Worm (Caenorhabditis elegans): ENCODE data around the gene F46E10.3.
A peak's percentile ranks its signal among the peaks of the same experiment; 100 is the strongest.

Gene F46E10.3

ce11 chrV:6554308-6554707, 36.2 kb downstream of the F46E10.3 start, which contains the start of gene K04A8.19:
Gene K04A8.19, minus strand, starts transcription at chrV:6554408.
- no peak for TF ChIP-seq klf-2 (GFP tag; conservative IDR thresholded peaks at IDR 0.05)
- TF ChIP-seq ref-1 (GFP tag; conservative IDR thresholded peaks at IDR 0.05): no peak
- no peak for TF ChIP-seq T22C8.4 (GFP tag; IDR thresholded peaks at IDR 0.05)
- no peak for TF ChIP-seq ztf-23 (GFP tag; IDR thresholded peaks at IDR 0.05)
- no peak for TF ChIP-seq tab-1 (GFP tag; IDR thresholded peaks at IDR 0.05)
- TF ChIP-seq ztf-29 (GFP tag; IDR thresholded peaks at IDR 0.05): no peak
- no peak for TF ChIP-seq cog-1 (tag; optimal IDR thresholded peaks at IDR 0.05)

ce11 chrV:6557035-6557434, 38.9 kb downstream of the F46E10.3 start, which contains the start of gene spp-27:
Gene spp-27, minus strand, starts transcription at chrV:6557135.
- TF ChIP-seq ref-1 (GFP tag; conservative IDR thresholded peaks at IDR 0.05) (no peak), T22C8.4 (GFP tag; IDR thresholded peaks at IDR 0.05) (no peak), ztf-23 (GFP tag; IDR thresholded peaks at IDR 0.05) (no peak), med-1 (GFP tag; optimal IDR thresholded peaks at IDR 0.05; ENCODE audit: insufficient read depth) (no peak), cog-1 (tag; optimal IDR thresholded peaks at IDR 0.05) (no peak), ztf-29 (GFP tag; IDR thresholded peaks at IDR 0.05) (no peak), tab-1 (GFP tag; IDR thresholded peaks at IDR 0.05) (no peak), klf-2 (GFP tag; conservative IDR thresholded peaks at IDR 0.05) (no peak), flt-1 (GFP tag; IDR thresholded peaks at IDR 0.05) (no peak)

- TF ChIP-seq med-1 (GFP tag; optimal IDR thresholded peaks at IDR 0.05; ENCODE audit: insufficient read depth) (no peak), ref-1 (GFP tag; conservative IDR thresholded peaks at IDR 0.05) (no peak), flt-1 (GFP tag; IDR thresholded peaks at IDR 0.05) (no peak), T22C8.4 (GFP tag; IDR thresholded peaks at IDR 0.05) (no peak), ztf-29 (GFP tag; IDR thresholded peaks at IDR 0.05) (no peak), cog-1 (tag; optimal IDR thresholded peaks at IDR 0.05) (no peak), ztf-23 (GFP tag; IDR thresholded peaks at IDR 0.05) (no peak), klf-2 (GFP tag; conservative IDR thresholded peaks at IDR 0.05) (no peak), tab-1 (GFP tag; IDR thresholded peaks at IDR 0.05) (no peak)
Observed at ce11 chrV:6558103-6558502, 40.0 kb downstream of the F46E10.3 start, which contains the start of gene spp-20. Gene spp-20, minus strand, starts transcription at chrV:6558203.

- TF ChIP-seq T22C8.4 (GFP tag; IDR thresholded peaks at IDR 0.05) (no peak), cog-1 (tag; optimal IDR thresholded peaks at IDR 0.05) (no peak), ref-1 (GFP tag; conservative IDR thresholded peaks at IDR 0.05) (no peak), med-1 (GFP tag; optimal IDR thresholded peaks at IDR 0.05; ENCODE audit: insufficient read depth) (no peak), klf-2 (GFP tag; conservative IDR thresholded peaks at IDR 0.05) (no peak), ztf-29 (GFP tag; IDR thresholded peaks at IDR 0.05) (no peak), ztf-23 (GFP tag; IDR thresholded peaks at IDR 0.05) (no peak), flt-1 (GFP tag; IDR thresholded peaks at IDR 0.05) (no peak), tab-1 (GFP tag; IDR thresholded peaks at IDR 0.05) (no peak)
Observed at ce11 chrV:6559105-6559504, 41.0 kb downstream of the F46E10.3 start, which contains the start of gene spp-26. Gene spp-26, minus strand, starts transcription at chrV:6559205.

- TF ChIP-seq ztf-29 (GFP tag; IDR thresholded peaks at IDR 0.05) (0 out of 2 replicates have a peak, but pooled peaks have one; percentile 12), flt-1 (GFP tag; IDR thresholded peaks at IDR 0.05) (no peak), ztf-23 (GFP tag; IDR thresholded peaks at IDR 0.05) (no peak), ref-1 (GFP tag; conservative IDR thresholded peaks at IDR 0.05) (no peak), tab-1 (GFP tag; IDR thresholded peaks at IDR 0.05) (no peak), cog-1 (tag; optimal IDR thresholded peaks at IDR 0.05) (no peak), klf-2 (GFP tag; conservative IDR thresholded peaks at IDR 0.05) (no peak), T22C8.4 (GFP tag; IDR thresholded peaks at IDR 0.05) (no peak), med-1 (GFP tag; optimal IDR thresholded peaks at IDR 0.05; ENCODE audit: insufficient read depth) (no peak)
Observed at ce11 chrV:6559585-6559984, 41.5 kb downstream of the F46E10.3 start.

ce11 chrV:6561592-6561991, 43.5 kb downstream of the F46E10.3 start, which contains the start of gene spp-19:
Gene spp-19, minus strand, starts transcription at chrV:6561692.
- TF ChIP-seq T22C8.4 (GFP tag; IDR thresholded peaks at IDR 0.05) (no peak), flt-1 (GFP tag; IDR thresholded peaks at IDR 0.05) (no peak), med-1 (GFP tag; optimal IDR thresholded peaks at IDR 0.05; ENCODE audit: insufficient read depth) (no peak), klf-2 (GFP tag; conservative IDR thresholded peaks at IDR 0.05) (no peak), ztf-29 (GFP tag; IDR thresholded peaks at IDR 0.05) (no peak), tab-1 (GFP tag; IDR thresholded peaks at IDR 0.05) (no peak), ref-1 (GFP tag; conservative IDR thresholded peaks at IDR 0.05) (no peak), cog-1 (tag; optimal IDR thresholded peaks at IDR 0.05) (no peak), ztf-23 (GFP tag; IDR thresholded peaks at IDR 0.05) (no peak)

- no peak for TF ChIP-seq cog-1 (tag; optimal IDR thresholded peaks at IDR 0.05)
- no peak for TF ChIP-seq ztf-29 (GFP tag; IDR thresholded peaks at IDR 0.05)
- no peak for TF ChIP-seq ref-1 (GFP tag; conservative IDR thresholded peaks at IDR 0.05)
- TF ChIP-seq flt-1 (GFP tag; IDR thresholded peaks at IDR 0.05): no peak
- no peak for TF ChIP-seq ztf-23 (GFP tag; IDR thresholded peaks at IDR 0.05)
- no peak for TF ChIP-seq tab-1 (GFP tag; IDR thresholded peaks at IDR 0.05)
- TF ChIP-seq med-1 (GFP tag; optimal IDR thresholded peaks at IDR 0.05; ENCODE audit: insufficient read depth): no peak
- TF ChIP-seq klf-2 (GFP tag; conservative IDR thresholded peaks at IDR 0.05): no peak
- TF ChIP-seq T22C8.4 (GFP tag; IDR thresholded peaks at IDR 0.05): no peak
Observed at ce11 chrV:6565851-6566386, 47.8 kb downstream of the F46E10.3 start, which contains the start of gene K04A8.1. Gene K04A8.1, plus strand, starts transcription at chrV:6566336.
